Worm (Caenorhabditis elegans) whole organism, early embryonic: ENCODE results near the gene puf-12.

Experiments
- B0310.2 ChIP-seq: sonication (generic microtip); optimal IDR thresholded peaks from 2 replicates; lab custom pipeline; 2016; ENCODE audit warnings: mild to moderate bottlenecking, missing genetic modification characterization, missing compliant biosample characterization
- ama-1 ChIP-seq: fragments of 150-350 bp; optimal IDR thresholded peaks from 2 replicates; lab custom pipeline; 2014
- flt-1 ChIP-seq: fragments of 200-800 bp; sonication (Bioruptor generic); IDR thresholded peaks from 2 replicates; pipeline ENCODE4 v1.3.6; 2022; ENCODE audit warnings: missing genetic modification characterization, missing compliant biosample characterization
- sea-1 ChIP-seq: fragments of 200-800 bp; sonication (Bioruptor generic); conservative IDR thresholded peaks from 2 replicates; pipeline ENCODE4 v1.3.6; 2022; ENCODE audit warnings: missing genetic modification characterization, missing compliant biosample characterization

DNA sequence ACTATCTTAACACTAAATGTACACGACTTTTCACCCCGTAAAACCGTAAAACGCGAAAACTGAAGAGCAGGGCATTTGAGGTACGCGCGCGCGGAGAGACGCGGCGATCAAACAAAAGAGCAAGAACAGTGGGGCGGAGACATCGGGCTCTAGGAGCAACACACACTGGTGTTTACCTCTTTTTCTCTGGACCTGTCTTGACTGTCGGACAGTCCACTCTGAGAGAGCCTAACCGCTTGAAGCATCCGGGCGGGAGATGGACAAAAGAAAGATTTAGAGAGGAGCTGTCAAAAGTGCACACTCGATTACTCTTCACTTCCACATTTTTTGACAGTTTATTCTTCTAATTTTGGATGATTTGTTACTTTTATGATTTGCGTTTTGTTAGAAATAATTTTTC, 36.7 kb downstream of the puf-12 start:
- TF ChIP-seq B0310.2 (tag; lab: Kevin White, UChicago) (no peak), ama-1 (lab: Kevin White, UChicago) (no peak), flt-1 (GFP tag; lab: Robert Waterston, UW) (no peak), sea-1 (GFP tag; lab: Robert Waterston, UW) (no peak)
